Fruit fly (Drosophila melanogaster) whole organism, wandering third instar larva: Measurements from ENCODE around the gene gdl-ORF39.

Experiments
- Abd-B ChIP-seq: fragments of >200 bp; optimal IDR thresholded peaks from 2 replicates; lab custom pipeline; 2017; ENCODE audit warnings: missing biosample characterization, missing genetic modification characterization
- CG32264 ChIP-seq: fragments of 200-800 bp; sonication (Bioruptor generic); optimal IDR thresholded peaks from 2 replicates; lab custom pipeline; 2016; ENCODE audit warnings: missing biosample characterization, missing genetic modification characterization
- CG9705 ChIP-seq: fragments of 200-800 bp; sonication (Bioruptor generic); optimal IDR thresholded peaks from 2 replicates; lab custom pipeline; 2018; ENCODE audit warnings: missing biosample characterization, mild to moderate bottlenecking, missing genetic modification characterization
- CrebA ChIP-seq: fragments of 200-800 bp; sonication (Bioruptor generic); optimal IDR thresholded peaks from 2 replicates; lab custom pipeline; 2016; ENCODE audit warnings: missing biosample characterization, mild to moderate bottlenecking, missing genetic modification characterization, borderline replicate concordance
- Dfd ChIP-seq: fragments of >200 bp; optimal IDR thresholded peaks from 2 replicates; lab custom pipeline; 2017; ENCODE audit warnings: missing biosample characterization, missing genetic modification characterization
- HLH106 ChIP-seq: fragments of 200-800 bp; optimal IDR thresholded peaks from 3 replicates; lab custom pipeline; 2019; ENCODE audit warnings: missing biosample characterization, mild to moderate bottlenecking, missing genetic modification characterization, moderate library complexity
- Hnf4 ChIP-seq: fragments of 200-800 bp; sonication (Bioruptor generic); optimal IDR thresholded peaks from 2 replicates; lab custom pipeline; 2016; ENCODE audit warnings: missing biosample characterization, mild to moderate bottlenecking, missing genetic modification characterization
- Hr83 ChIP-seq: fragments of 200-300 bp; sonication (Bioruptor generic); optimal IDR thresholded peaks from 2 replicates; lab custom pipeline; 2016; ENCODE audit warnings: missing biosample characterization, mild to moderate bottlenecking, missing genetic modification characterization, moderate library complexity; ENCODE audit not compliant: poor library complexity, severe bottlenecking
- Mio ChIP-seq: sonication (Bioruptor generic); optimal IDR thresholded peaks from 2 replicates; lab custom pipeline; 2016; ENCODE audit warnings: missing biosample characterization, missing genetic modification characterization
- Myc ChIP-seq: fragments of >200 bp; optimal IDR thresholded peaks from 2 replicates; lab custom pipeline; 2017
- OdsH ChIP-seq: fragments of 200-800 bp; sonication (Bioruptor generic); optimal IDR thresholded peaks from 2 replicates; lab custom pipeline; 2016; ENCODE audit warnings: missing biosample characterization, mild to moderate bottlenecking, missing genetic modification characterization
- Rel ChIP-seq, 2 experiments: fragments of 200-800 bp; sonication (Bioruptor generic) in 1 of 2; optimal IDR thresholded peaks; 2 replicates in 1 of 2; 3 replicates in 1 of 2; lab custom pipeline; 2016 to 2019; ENCODE audit warnings: mild to moderate bottlenecking in 2 of 2, missing biosample characterization in 2 of 2, missing genetic modification characterization in 2 of 2, moderate library complexity in 1 of 2
- Sp1 ChIP-seq: fragments of 200-800 bp; sonication (Bioruptor generic); optimal IDR thresholded peaks from 3 replicates; lab custom pipeline; 2019; ENCODE audit warnings: missing biosample characterization, mild to moderate bottlenecking, missing genetic modification characterization, moderate library complexity
- Vsx2 ChIP-seq: fragments of 200-300, 225-300 bp; sonication (Bioruptor generic); optimal IDR thresholded peaks from 2 replicates; lab custom pipeline; 2018; ENCODE audit warnings: missing biosample characterization, missing genetic modification characterization; ENCODE audit not compliant: partially characterized antibody
- br ChIP-seq: fragments of 200-800 bp; sonication (Bioruptor generic); optimal IDR thresholded peaks from 2 replicates; lab custom pipeline; 2016; ENCODE audit warnings: missing biosample characterization, missing genetic modification characterization
- brk ChIP-seq: fragments of 200-800 bp; sonication (Bioruptor generic); optimal IDR thresholded peaks from 2 replicates; lab custom pipeline; 2016; ENCODE audit warnings: missing biosample characterization, mild to moderate bottlenecking, missing genetic modification characterization
- dsf ChIP-seq: sonication (Bioruptor generic); optimal IDR thresholded peaks from 2 replicates; lab custom pipeline; 2016; ENCODE audit warnings: missing biosample characterization, missing genetic modification characterization, borderline replicate concordance
- ey ChIP-seq: fragments of 200-800 bp; sonication (Bioruptor generic); optimal IDR thresholded peaks from 2 replicates; lab custom pipeline; 2016; ENCODE audit warnings: missing biosample characterization, missing genetic modification characterization
- fru ChIP-seq: fragments of 200-800 bp; sonication (Bioruptor generic); optimal IDR thresholded peaks from 3 replicates; lab custom pipeline; 2016; ENCODE audit warnings: missing biosample characterization, mild to moderate bottlenecking, missing genetic modification characterization
- h ChIP-seq: fragments of 200-800 bp; sonication (Bioruptor generic); optimal IDR thresholded peaks from 3 replicates; lab custom pipeline; 2016; ENCODE audit warnings: missing biosample characterization, mild to moderate bottlenecking, missing genetic modification characterization
- psq ChIP-seq: fragments of 200-800 bp; sonication (Bioruptor generic); optimal IDR thresholded peaks from 3 replicates; lab custom pipeline; 2017; ENCODE audit warnings: missing biosample characterization, mild to moderate bottlenecking, missing genetic modification characterization, moderate library complexity
- rgr ChIP-seq: fragments of 200-800 bp; sonication (Bioruptor generic); optimal IDR thresholded peaks from 3 replicates; lab custom pipeline; 2016; ENCODE audit warnings: missing biosample characterization, mild to moderate bottlenecking, missing genetic modification characterization
- sage ChIP-seq: fragments of 200-800 bp; sonication (Bioruptor generic); optimal IDR thresholded peaks from 2 replicates; lab custom pipeline; 2016; ENCODE audit warnings: missing biosample characterization, mild to moderate bottlenecking, missing genetic modification characterization
- sv ChIP-seq: fragments of 200-800 bp; sonication (Bioruptor generic); optimal IDR thresholded peaks from 3 replicates; lab custom pipeline; 2016; ENCODE audit warnings: missing biosample characterization, missing genetic modification characterization
- tai ChIP-seq: sonication (Bioruptor generic); optimal IDR thresholded peaks from 2 replicates; lab custom pipeline; 2016; ENCODE audit warnings: missing biosample characterization, missing genetic modification characterization
- usp ChIP-seq: fragments of >200 bp; optimal IDR thresholded peaks from 2 replicates; lab custom pipeline; 2017; ENCODE audit warnings: missing biosample characterization, missing genetic modification characterization

gdl-ORF39 gene

DNA sequence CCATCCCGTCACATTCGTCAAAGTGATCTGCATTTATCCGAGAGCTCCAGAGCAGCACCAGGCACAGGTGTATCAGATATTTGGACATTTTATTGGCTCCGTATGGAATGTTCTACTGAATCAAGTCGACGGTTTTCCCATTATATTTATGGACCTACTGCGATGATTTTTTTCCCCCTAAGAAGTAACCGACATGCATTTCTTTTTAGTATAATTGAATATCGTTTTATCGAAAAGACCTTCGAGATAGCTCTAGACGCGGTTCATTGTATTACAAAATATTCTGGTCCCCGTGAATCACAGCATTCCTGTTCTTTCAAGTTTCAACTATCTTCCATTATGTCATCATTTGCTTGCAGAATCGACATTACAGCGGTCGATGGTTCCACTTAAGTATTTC, 19.9 kb downstream of the gdl-ORF39 start, which contains the start of gene obst-H:
obst-H (minus strand) TSS at position 101 of the 400 bp plus-strand sequence.
- TF ChIP-seq dsf (GFP tag; lab: Kevin White, UChicago) (no peak), Vsx2 (GFP tag; lab: Kevin White, UChicago) (no peak), ey (no peak), Hr83 (GFP tag; lab: Kevin White, UChicago) (no peak), Sp1 (GFP tag; lab: Kevin White, UChicago) (no peak), CG32264 (GFP tag; lab: Kevin White, UChicago) (no peak), HLH106 (tag; lab: Kevin White, UChicago) (no peak), CrebA (GFP tag; lab: Kevin White, UChicago) (no peak), tai (GFP tag; lab: Kevin White, UChicago) (no peak), Abd-B (GFP tag; lab: Kevin White, UChicago) (no peak)

dm6 chr3L:15530071-15530470, 20.8 kb downstream of the gdl-ORF39 start:
- no peak for TF ChIP-seq CG32264 (GFP tag; lab: Kevin White, UChicago)
- TF ChIP-seq Mio: no peak
- TF ChIP-seq CrebA (GFP tag; lab: Kevin White, UChicago): no peak
- no peak for TF ChIP-seq sage (GFP tag; lab: Kevin White, UChicago)
- TF ChIP-seq OdsH (GFP tag; lab: Kevin White, UChicago): no peak
- TF ChIP-seq CG9705 (GFP tag; lab: Kevin White, UChicago): no peak
- TF ChIP-seq sv: no peak
- no peak for TF ChIP-seq Hr83 (GFP tag; lab: Kevin White, UChicago)
- no peak for TF ChIP-seq HLH106 (tag; lab: Kevin White, UChicago)
- TF ChIP-seq dsf (GFP tag; lab: Kevin White, UChicago): no peak
- TF ChIP-seq psq: no peak
- no peak for TF ChIP-seq Abd-B (GFP tag; lab: Kevin White, UChicago)
- no peak for TF ChIP-seq h (GFP tag; lab: Kevin White, UChicago)
- no peak for TF ChIP-seq tai (GFP tag; lab: Kevin White, UChicago)
- no peak for TF ChIP-seq ey
- no peak for TF ChIP-seq usp (GFP tag; lab: Kevin White, UChicago)

dm6 chr3L:15530638-15531225, 21.5 kb downstream of the gdl-ORF39 start:
- peak; percentile 25 for TF ChIP-seq Hnf4
- peak; percentile 47 for TF ChIP-seq OdsH (GFP tag; lab: Kevin White, UChicago)
- peak; percentile 50 for TF ChIP-seq Sp1 (GFP tag; lab: Kevin White, UChicago)
- no peak for TF ChIP-seq usp (GFP tag; lab: Kevin White, UChicago)
- peak; percentile 58 for TF ChIP-seq brk (GFP tag; lab: Kevin White, UChicago)
- TF ChIP-seq sage (GFP tag; lab: Kevin White, UChicago): peak; percentile 64
- TF ChIP-seq br: peak; percentile 15
- TF ChIP-seq tai (GFP tag; lab: Kevin White, UChicago): no peak
- TF ChIP-seq Myc (lab: Kevin White, UChicago): no peak
- peak; percentile 54 for TF ChIP-seq h (GFP tag; lab: Kevin White, UChicago)
- TF ChIP-seq HLH106 (tag; lab: Kevin White, UChicago): no peak
- peak; percentile 41 for TF ChIP-seq fru (GFP tag; lab: Kevin White, UChicago)
- no peak for TF ChIP-seq Dfd (GFP tag; lab: Kevin White, UChicago)
- TF ChIP-seq rgr: peak; percentile 26
- TF ChIP-seq, all 38 proteins: peak for 9

- TF ChIP-seq Abd-B (GFP tag; lab: Kevin White, UChicago) (no peak), br (no peak), ey (no peak), Rel (GFP tag; optimal IDR thresholded peaks at IDR 0.05; lab: Kevin White, UChicago) (no peak), Rel (tag; optimal IDR thresholded peaks at IDR 0.05; lab: Kevin White, UChicago) (no peak), sv (no peak), rgr (no peak)
Observed at dm6 chr3L:15531423-15532325, 22.4 kb downstream of the gdl-ORF39 start, which contains the start of gene CG43248. CG43248 (minus strand) TSS chr3L:15531473.
